Worm (Caenorhabditis elegans) whole organism, L4 larva: ENCODE results near the gene K01A6.5.

Source experiments
- D1046.2 ChIP-seq: fragments of 200-800 bp; sonication (Bioruptor generic); IDR thresholded peaks from 2 replicates; pipeline ENCODE4 v1.3.6; 2022; ENCODE audit warnings: missing genetic modification characterization, missing compliant biosample characterization
- F26F4.8 ChIP-seq: fragments of 200-800 bp; sonication (Bioruptor generic); conservative IDR thresholded peaks from 2 replicates; pipeline ENCODE4 v1.3.6; 2022; ENCODE audit warnings: missing genetic modification characterization, missing compliant biosample characterization
- R02D3.7 ChIP-seq: fragments of 150-350 bp; sonication (generic microtip); optimal IDR thresholded peaks from 3 replicates; lab custom pipeline; 2014; ENCODE audit warnings: missing biosample characterization, missing genetic modification characterization
- T20F7.1 ChIP-seq: fragments of 200-800 bp; sonication (Bioruptor generic); optimal IDR thresholded peaks from 2 replicates; lab custom pipeline; 2018; ENCODE audit warnings: mild to moderate bottlenecking, missing genetic modification characterization, missing compliant biosample characterization
- Y5F2A.4 ChIP-seq: fragments of 200-800 bp; sonication (Bioruptor generic); optimal IDR thresholded peaks from 2 replicates; lab custom pipeline; 2018; ENCODE audit warnings: mild to moderate bottlenecking, missing genetic modification characterization, missing compliant biosample characterization
- ZK337.2 ChIP-seq: fragments of 200-800 bp; sonication (Bioruptor generic); IDR thresholded peaks from 2 replicates; pipeline ENCODE4 v1.3.6; 2022; ENCODE audit warnings: missing genetic modification reagents, missing genetic modification characterization, missing compliant biosample characterization
- ZK546.5 ChIP-seq, 2 experiments: sonication (generic microtip); optimal IDR thresholded peaks; 2 replicates each; lab custom pipeline; 2017; ENCODE audit warnings: missing biosample characterization in 2 of 2, missing genetic modification characterization in 2 of 2
- aha-1 ChIP-seq: fragments of 150-350 bp; peaks from one replicate; lab custom pipeline; 2014; ENCODE audit warnings: missing biosample characterization, missing genetic modification characterization
- attf-4 ChIP-seq: sonication (generic microtip); optimal IDR thresholded peaks from 3 replicates; lab custom pipeline; 2017; ENCODE audit warnings: missing biosample characterization, missing genetic modification characterization
- ceh-20 ChIP-seq: fragments of 200-800 bp; sonication (Bioruptor generic); IDR thresholded peaks from 2 replicates; pipeline ENCODE4 v1.3.6; 2022; ENCODE audit warnings: missing genetic modification reagents, missing genetic modification characterization, missing compliant biosample characterization
- daf-16 ChIP-seq, 3 experiments: sonication (generic microtip); optimal IDR thresholded peaks; 2 replicates each; lab custom pipeline; 2016 to 2017; ENCODE audit warnings: missing genetic modification characterization in 3 of 3, missing genetic modification reagents in 3 of 3, mild to moderate bottlenecking in 2 of 3, missing compliant biosample characterization in 2 of 3, missing biosample characterization in 1 of 3, moderate library complexity in 1 of 3
- dmd-6 ChIP-seq: fragments of 200-800 bp; sonication (Bioruptor generic); IDR thresholded peaks from 2 replicates; pipeline ENCODE4 v1.3.6; 2022; ENCODE audit warnings: missing genetic modification reagents, missing genetic modification characterization, missing compliant biosample characterization
- dmd-9 ChIP-seq: fragments of 200-800 bp; sonication (Bioruptor generic); IDR thresholded peaks from 2 replicates; pipeline ENCODE4 v1.3.6; 2022; ENCODE audit warnings: missing genetic modification reagents, missing genetic modification characterization, missing compliant biosample characterization
- dpl-1 ChIP-seq: fragments of 150-350 bp; optimal IDR thresholded peaks from 2 replicates; lab custom pipeline; 2014; ENCODE audit warnings: missing biosample characterization, missing genetic modification reagents, missing genetic modification characterization
- egl-27 ChIP-seq: sonication (generic microtip); optimal IDR thresholded peaks from 3 replicates; lab custom pipeline; 2017; ENCODE audit warnings: missing biosample characterization, missing genetic modification reagents, missing genetic modification characterization
- egl-43 ChIP-seq: fragments of 200-800 bp; sonication (Bioruptor generic); IDR thresholded peaks from 2 replicates; pipeline ENCODE4 v1.3.6; 2022; ENCODE audit warnings: missing genetic modification reagents, missing genetic modification characterization, missing compliant biosample characterization
- fkh-10 ChIP-seq: fragments of 150-350 bp; optimal IDR thresholded peaks from 2 replicates; lab custom pipeline; 2014; ENCODE audit warnings: missing biosample characterization, missing genetic modification reagents, missing genetic modification characterization
- hif-1 ChIP-seq, 2 experiments: sonication (generic microtip); optimal IDR thresholded peaks; 2 replicates each; lab custom pipeline; 2016 to 2017; ENCODE audit warnings: missing compliant biosample characterization in 2 of 2, missing genetic modification characterization in 2 of 2, missing genetic modification reagents in 2 of 2, missing genotype in 2 of 2, mild to moderate bottlenecking in 1 of 2
- hlh-11 ChIP-seq: fragments of 200-800 bp; sonication (Bioruptor generic); optimal IDR thresholded peaks from 2 replicates; lab custom pipeline; 2018; ENCODE audit warnings: mild to moderate bottlenecking, missing genetic modification characterization, missing compliant biosample characterization
- hlh-30 ChIP-seq: sonication (generic microtip); optimal IDR thresholded peaks from 2 replicates; lab custom pipeline; 2017; ENCODE audit warnings: antibody characterized with exemption, mild to moderate bottlenecking, missing genetic modification characterization, missing compliant biosample characterization; ENCODE audit not compliant: insufficient read depth
- jun-1 ChIP-seq: fragments of 150-350 bp; optimal IDR thresholded peaks from 2 replicates; lab custom pipeline; 2014; ENCODE audit warnings: missing biosample characterization, missing genetic modification reagents, missing genetic modification characterization
- lsy-2 ChIP-seq, 2 experiments: fragments of 150-350 bp in 1 of 2; sonication (generic microtip) in 1 of 2; optimal IDR thresholded peaks; 2 replicates each; lab custom pipeline; 2014 to 2017; ENCODE audit warnings: missing biosample characterization in 2 of 2, missing genetic modification characterization in 2 of 2
- mdl-1 ChIP-seq, 2 experiments: fragments of 150-350 bp in 1 of 2; sonication (generic microtip) in 1 of 2; optimal IDR thresholded peaks; 2 replicates each; lab custom pipeline; 2014 to 2017; ENCODE audit warnings: missing biosample characterization in 2 of 2, missing genetic modification characterization in 2 of 2
- mes-2 ChIP-seq: sonication (generic microtip); optimal IDR thresholded peaks from 2 replicates; lab custom pipeline; 2016; ENCODE audit warnings: missing genotype, mild to moderate bottlenecking, missing genetic modification characterization, missing compliant biosample characterization; ENCODE audit not compliant: poor library complexity, severe bottlenecking
- nhr-11 ChIP-seq: fragments of 150-350 bp; optimal IDR thresholded peaks from 2 replicates; lab custom pipeline; 2014; ENCODE audit warnings: missing biosample characterization, missing genetic modification characterization
- nhr-237 ChIP-seq: sonication (generic microtip); optimal IDR thresholded peaks from 2 replicates; lab custom pipeline; 2017; ENCODE audit warnings: missing biosample characterization, missing genetic modification characterization
- nhr-25 ChIP-seq: sonication (generic microtip); optimal IDR thresholded peaks from 2 replicates; lab custom pipeline; 2017; ENCODE audit warnings: missing genetic modification characterization, mild to moderate bottlenecking, missing compliant biosample characterization, antibody characterized with exemption, moderate library complexity, borderline replicate concordance; ENCODE audit not compliant: insufficient read depth
- nhr-28 ChIP-seq: fragments of 150-350 bp; optimal IDR thresholded peaks from 2 replicates; lab custom pipeline; 2014; ENCODE audit warnings: missing biosample characterization, missing genetic modification characterization
- nhr-48 ChIP-seq: sonication (generic microtip); optimal IDR thresholded peaks from 2 replicates; lab custom pipeline; 2016; ENCODE audit warnings: mild to moderate bottlenecking, missing genetic modification characterization, missing compliant biosample characterization
- nhr-76 ChIP-seq: fragments of 150-350 bp; optimal IDR thresholded peaks from 2 replicates; lab custom pipeline; 2014; ENCODE audit warnings: missing biosample characterization, missing genetic modification characterization
- nhr-77 ChIP-seq: fragments of 150-350 bp; optimal IDR thresholded peaks from 2 replicates; lab custom pipeline; 2014; ENCODE audit warnings: missing biosample characterization, missing genetic modification characterization
- pha-4 ChIP-seq, 2 experiments: fragments of 150-350 bp in 1 of 2; fragments of 200-800 bp in 1 of 2; sonication (Bioruptor generic) in 1 of 2; IDR thresholded peaks in 1 of 2; optimal IDR thresholded peaks in 1 of 2; 2 replicates each; pipeline versions ENCODE4 v1.3.6 to Lab custom; 2014 to 2022; ENCODE audit warnings: missing genetic modification characterization in 2 of 2, missing genetic modification reagents in 2 of 2, missing biosample characterization in 1 of 2, missing compliant biosample characterization in 1 of 2
- pqm-1 ChIP-seq: sonication (generic microtip); optimal IDR thresholded peaks from 2 replicates; lab custom pipeline; 2017; ENCODE audit warnings: missing biosample characterization, missing genetic modification characterization
- rbr-2 ChIP-seq: sonication (generic microtip); optimal IDR thresholded peaks from 2 replicates; lab custom pipeline; 2016; ENCODE audit warnings: missing genotype, missing genetic modification characterization, missing compliant biosample characterization
- skn-1 ChIP-seq: fragments of 150-350 bp; optimal IDR thresholded peaks from 2 replicates; lab custom pipeline; 2014; ENCODE audit warnings: missing biosample characterization, missing genetic modification characterization
- tra-1 ChIP-seq: fragments of 200-800 bp; sonication (Bioruptor generic); IDR thresholded peaks from 2 replicates; pipeline ENCODE4 v1.3.6; 2022; ENCODE audit warnings: missing genetic modification reagents, missing genetic modification characterization, missing compliant biosample characterization
- unc-130 ChIP-seq: sonication (generic microtip); optimal IDR thresholded peaks from 2 replicates; lab custom pipeline; 2016; ENCODE audit warnings: missing genetic modification reagents, missing genetic modification characterization, missing compliant biosample characterization
- unc-62 ChIP-seq, 3 experiments: fragments of 150-350 bp in 1 of 3; sonication (generic microtip); optimal IDR thresholded peaks in 2 of 3; peaks in 1 of 3; 1 replicate in 1 of 3; 2 replicates in 2 of 3; lab custom pipeline; 2014 to 2017; ENCODE audit warnings: missing biosample characterization in 3 of 3, missing genetic modification characterization in 3 of 3, missing genetic modification reagents in 3 of 3, missing genotype in 1 of 3
- zip-2 ChIP-seq: fragments of 150-350 bp; optimal IDR thresholded peaks from 2 replicates; lab custom pipeline; 2014; ENCODE audit warnings: missing biosample characterization, missing genetic modification characterization
- ztf-11 ChIP-seq: fragments of 150-350 bp; optimal IDR thresholded peaks from 2 replicates; lab custom pipeline; 2014; ENCODE audit warnings: missing biosample characterization, missing genetic modification characterization

The K01A6.5 gene

DNA sequence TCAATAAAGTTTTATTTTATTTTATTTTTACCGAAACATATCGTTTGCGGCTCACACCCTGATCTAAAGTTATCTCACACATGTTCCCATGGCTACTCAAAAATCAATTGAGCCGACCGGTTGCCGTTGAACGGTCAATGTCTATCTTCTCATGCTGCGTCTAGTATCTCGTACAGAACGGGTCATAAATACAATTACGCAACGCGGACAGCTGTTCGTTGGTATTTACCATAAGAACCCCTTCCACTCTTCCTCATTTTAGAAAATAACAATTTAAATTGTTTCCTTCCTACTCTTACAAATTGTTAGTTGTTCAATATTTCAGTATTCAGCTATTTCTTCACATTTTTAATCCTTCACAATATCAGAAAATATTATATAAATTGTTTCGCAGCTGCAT, 1.3 kb downstream of the K01A6.5 start (continued):
- TF ChIP-seq Y5F2A.4 (GFP tag; lab: Kevin White, UChicago): no peak

DNA sequence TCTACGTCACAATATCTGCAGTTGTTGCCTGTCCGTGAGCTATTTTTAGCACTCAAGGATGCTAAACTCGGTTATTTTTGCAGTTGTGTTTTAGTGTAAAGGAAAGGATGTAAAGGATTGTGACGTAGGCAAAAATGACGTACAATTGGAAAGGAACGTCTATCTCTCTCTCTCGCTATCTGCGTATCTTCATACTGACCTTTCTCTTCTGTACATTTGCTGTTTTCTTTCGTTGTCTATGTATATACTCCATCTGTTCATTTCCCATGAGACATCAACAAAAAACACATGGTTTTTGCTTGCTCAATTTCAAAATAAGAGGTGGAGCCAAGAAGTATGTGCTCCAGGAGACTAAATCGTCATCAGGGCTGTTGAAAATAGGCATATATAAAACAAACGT, 1.8 kb downstream of the K01A6.5 start:
- TF ChIP-seq R02D3.7 (tag; lab: Kevin White, UChicago) (no peak), zip-2 (tag; lab: Kevin White, UChicago) (no peak), daf-16 (GFP tag; optimal IDR thresholded peaks at IDR 0.05; lab: Kevin White, UChicago) (peak in 1 of 2 experiments; percentile 88), daf-16 (tag; optimal IDR thresholded peaks at IDR 0.05; lab: Kevin White, UChicago) (no peak), unc-130 (no peak), jun-1 (tag; lab: Kevin White, UChicago) (no peak), skn-1 (tag; lab: Kevin White, UChicago) (no peak), ztf-11 (tag; lab: Kevin White, UChicago) (no peak), D1046.2 (GFP tag; lab: Robert Waterston, UW) (no peak), hlh-11 (tag; lab: Kevin White, UChicago) (peak; percentile 62), egl-43 (GFP tag; lab: Robert Waterston, UW) (no peak), ceh-20 (GFP tag; lab: Robert Waterston, UW) (0 out of 2 replicates have a peak, but pooled peaks have one; percentile 22), nhr-25 (tag; lab: Kevin White, UChicago) (no peak), lsy-2 (tag; optimal IDR thresholded peaks at IDR 0.05; lab: Kevin White, UChicago) (no peak), F26F4.8 (no peak), nhr-77 (tag; lab: Kevin White, UChicago) (no peak), nhr-48 (tag; lab: Kevin White, UChicago) (no peak), aha-1 (no peak), nhr-76 (no peak), dmd-9 (GFP tag; lab: Robert Waterston, UW) (no peak), rbr-2 (tag; lab: Kevin White, UChicago) (peak; percentile 20), ZK546.5 (tag; optimal IDR thresholded peaks at IDR 0.05; lab: Kevin White, UChicago) (no peak), mdl-1 (tag; optimal IDR thresholded peaks at IDR 0.05; lab: Kevin White, UChicago) (peak in 1 of 2 experiments; percentile 52), T20F7.1 (no peak), egl-27 (tag; lab: Kevin White, UChicago) (no peak), unc-62 (GFP tag; optimal IDR thresholded peaks at IDR 0.05 in 1 of 2; lab: Kevin White, UChicago) (peak in 1 of 2 experiments; percentile 71), unc-62 (tag; optimal IDR thresholded peaks at IDR 0.05; lab: Kevin White, UChicago) (no peak), tra-1 (GFP tag; lab: Robert Waterston, UW) (no peak), dmd-6 (GFP tag; lab: Robert Waterston, UW) (0 out of 2 replicates have a peak, but pooled peaks have one; percentile 13), hlh-30 (peak; percentile 63)

DNA sequence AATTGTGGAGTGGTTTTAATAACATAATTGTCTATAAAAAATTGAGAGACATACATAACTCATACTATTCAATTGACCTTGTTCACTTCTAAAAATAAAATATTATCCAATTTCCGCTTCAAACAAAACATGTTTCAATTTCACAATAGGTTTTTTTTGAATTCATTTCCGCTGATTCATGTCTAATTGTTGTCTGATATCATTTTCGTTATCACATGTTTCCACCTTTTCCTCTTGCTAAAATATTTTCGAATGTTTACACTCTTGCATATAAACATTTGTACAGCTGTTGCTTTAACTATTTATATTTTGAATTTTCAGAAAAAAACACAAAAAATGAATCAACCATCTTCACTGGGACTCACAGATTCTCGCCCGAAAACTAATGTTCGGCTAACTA, 2.8 kb downstream of the K01A6.5 start, which contains the start of gene gem-4:
Gene gem-4, plus strand, starts transcription at position 301 of the 400 bp plus-strand sequence.
- no peak for TF ChIP-seq pha-4 (GFP tag; IDR thresholded peaks at IDR 0.05; lab: Robert Waterston, UW)
- no peak for TF ChIP-seq pha-4 (tag; optimal IDR thresholded peaks at IDR 0.05; lab: Kevin White, UChicago)
- peak; percentile 30 for TF ChIP-seq nhr-28
- TF ChIP-seq, all 104 proteins: peak for 1

DNA sequence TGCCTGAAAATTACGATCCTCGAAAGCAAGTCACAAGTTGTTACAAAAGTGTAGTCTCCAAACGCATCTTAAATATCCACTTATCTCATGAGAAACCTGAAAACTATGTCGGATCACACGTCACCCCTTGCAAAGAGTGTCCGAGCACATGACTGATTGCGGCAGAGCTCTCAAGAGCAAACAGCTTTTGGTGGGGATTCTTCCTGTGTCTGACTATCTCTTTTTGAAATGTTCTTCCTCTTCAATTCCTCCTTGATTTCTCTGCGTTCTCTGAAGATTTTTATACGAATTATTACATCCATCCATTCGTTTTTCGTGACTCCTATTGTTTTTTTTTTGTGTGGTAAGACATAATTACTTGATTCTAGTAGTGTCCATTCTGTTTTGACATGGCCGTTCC, 6.3 kb downstream of the K01A6.5 start, which contains the start of gene T12A7.6:
Gene T12A7.6, plus strand, starts transcription at position 369 of the 400 bp plus-strand sequence.
- TF ChIP-seq dpl-1 (GFP tag; lab: Kevin White, UChicago) (no peak), mes-2 (no peak), lsy-2 (tag; optimal IDR thresholded peaks at IDR 0.05; lab: Kevin White, UChicago) (no peak), hlh-30 (peak; percentile 3), nhr-11 (peak; percentile 92), hif-1 (tag; optimal IDR thresholded peaks at IDR 0.05; lab: Kevin White, UChicago) (peak in 1 of 2 experiments; percentile 5), nhr-237 (no peak), unc-62 (GFP tag; optimal IDR thresholded peaks at IDR 0.05 in 1 of 2; lab: Kevin White, UChicago) (peak in 1 of 2 experiments; percentile 57), unc-62 (tag; optimal IDR thresholded peaks at IDR 0.05; lab: Kevin White, UChicago) (no peak), daf-16 (GFP tag; optimal IDR thresholded peaks at IDR 0.05; lab: Kevin White, UChicago) (peak in 1 of 2 experiments; percentile 5), daf-16 (tag; optimal IDR thresholded peaks at IDR 0.05; lab: Kevin White, UChicago) (no peak), ZK337.2 (GFP tag; lab: Robert Waterston, UW) (no peak), pqm-1 (no peak), nhr-28 (peak; percentile 6), unc-130 (no peak), pha-4 (GFP tag; IDR thresholded peaks at IDR 0.05; lab: Robert Waterston, UW) (no peak), pha-4 (tag; optimal IDR thresholded peaks at IDR 0.05; lab: Kevin White, UChicago) (no peak), fkh-10 (GFP tag; lab: Kevin White, UChicago) (no peak), hlh-11 (tag; lab: Kevin White, UChicago) (peak; percentile 32), attf-4 (tag; lab: Kevin White, UChicago) (no peak)
- TF ChIP-seq, all 104 proteins: peak for 7
